Worm (Caenorhabditis elegans): ENCODE data around the gene K10H10.12.

DNA sequence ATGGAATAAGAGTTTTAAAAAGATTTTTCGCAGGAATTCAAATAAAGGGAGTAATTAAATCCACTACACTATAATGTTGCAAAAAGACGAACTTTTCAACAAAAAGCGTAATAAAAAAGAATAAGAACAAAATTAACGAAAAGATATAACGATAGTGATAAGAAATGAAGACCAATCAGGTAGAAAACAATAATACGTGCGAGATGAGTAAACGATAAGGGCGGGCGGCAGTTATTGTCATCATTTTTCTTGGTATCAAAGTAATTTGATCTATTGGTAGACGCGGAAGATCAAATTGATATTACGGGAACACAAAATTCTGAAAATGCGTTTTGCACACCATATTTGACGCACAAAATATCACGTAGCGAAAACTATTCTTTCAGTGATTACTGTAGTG is 11.7 kb downstream of the K10H10.12 start:
- TF ChIP-seq W03F9.2 (tag; optimal IDR thresholded peaks at IDR 0.05) (no peak), him-1 (tag; optimal IDR thresholded peaks at IDR 0.05) (no peak), dao-5 (tag; optimal IDR thresholded peaks at IDR 0.05) (no peak)

All from whole organism, L4/young adult.